Worm (Caenorhabditis elegans) whole organism, mixed stage, embryonic: ENCODE measurements around the gene rpl-6.

Source experiments
- pha-4 ChIP-seq: fragments of 150-350 bp; optimal IDR thresholded peaks from 2 replicates; lab custom pipeline; 2018; ENCODE audit warnings: missing biosample characterization, missing genetic modification reagents, missing genetic modification characterization
- unc-62 ChIP-seq: fragments of 150-350 bp; optimal IDR thresholded peaks from 2 replicates; lab custom pipeline; 2014; ENCODE audit warnings: missing biosample characterization, missing genetic modification reagents, missing genetic modification characterization

DNA sequence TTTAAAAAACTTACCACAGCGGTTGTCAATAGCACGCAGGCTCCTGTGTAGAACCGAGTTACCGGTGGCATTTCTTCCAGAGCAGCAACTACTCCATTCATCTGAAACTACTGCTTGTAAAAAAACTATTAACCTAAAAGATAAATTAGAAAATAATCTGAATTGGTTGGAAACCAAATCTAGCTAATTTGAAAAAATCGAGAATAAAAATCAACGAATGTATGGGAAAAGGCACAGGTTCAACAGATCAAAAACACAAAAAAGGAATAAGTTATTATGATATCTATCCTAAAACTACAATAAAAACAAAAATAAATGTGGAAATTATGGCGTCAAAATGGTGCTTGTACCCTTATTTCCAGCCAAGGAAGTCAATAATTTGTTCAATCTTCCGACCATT lies 14.8 kb downstream of the rpl-6 start, which contains the start of gene der-2:
- TF ChIP-seq unc-62 (GFP tag; lab: Kevin White, UChicago) (no peak), pha-4 (no peak)
